Worm (Caenorhabditis elegans) whole organism, L3 larva: Measurements from ENCODE around the gene msp-113.
"Not testable (repeated sequence)": the region's sequence is repeated elsewhere in the genome, so short reads cannot be mapped to it uniquely, and the experiment has no call there.

Source experiments
- ZK546.5 ChIP-seq: sonication (generic microtip); optimal IDR thresholded peaks from 2 replicates; lab custom pipeline; 2017; ENCODE audit warnings: missing biosample characterization, missing genetic modification characterization
- aly-2 ChIP-seq: fragments of 150-350 bp; optimal IDR thresholded peaks from 2 replicates; lab custom pipeline; 2014; ENCODE audit warnings: missing biosample characterization, missing genetic modification characterization
- ama-1 ChIP-seq: fragments of 150-350 bp; optimal IDR thresholded peaks from 2 replicates; lab custom pipeline; 2018
- ceh-28 ChIP-seq: fragments of 150-350 bp; optimal IDR thresholded peaks from 2 replicates; lab custom pipeline; 2014; ENCODE audit warnings: missing biosample characterization, missing genetic modification reagents, missing genetic modification characterization
- ceh-9 ChIP-seq: sonication (generic microtip); optimal IDR thresholded peaks from 2 replicates; lab custom pipeline; 2018; ENCODE audit warnings: missing biosample characterization, missing genetic modification characterization
- daf-12 ChIP-seq: fragments of 150-350 bp; optimal IDR thresholded peaks from 2 replicates; lab custom pipeline; 2014; ENCODE audit warnings: missing biosample characterization, missing genetic modification reagents, missing genetic modification characterization
- egl-27 ChIP-seq: sonication (generic microtip); optimal IDR thresholded peaks from 4 replicates; lab custom pipeline; 2017; ENCODE audit warnings: missing biosample characterization, missing genetic modification reagents, missing genetic modification characterization
- egl-5 ChIP-seq: fragments of 150-350 bp; optimal IDR thresholded peaks from 2 replicates; lab custom pipeline; 2017; ENCODE audit warnings: missing biosample characterization, missing genetic modification reagents, missing genetic modification characterization, inconsistent platforms
- elt-1 ChIP-seq: fragments of 150-350 bp; optimal IDR thresholded peaks from 2 replicates; lab custom pipeline; 2014; ENCODE audit warnings: missing biosample characterization, missing genetic modification characterization
- elt-2 ChIP-seq: sonication (generic microtip); optimal IDR thresholded peaks from 2 replicates; lab custom pipeline; 2016; ENCODE audit warnings: missing genetic modification reagents, mild to moderate bottlenecking, missing genetic modification characterization, missing compliant biosample characterization
- elt-3 ChIP-seq, 3 experiments: fragments of 150-350 bp in 1 of 3; sonication (generic microtip) in 2 of 3; optimal IDR thresholded peaks; 2 replicates in 2 of 3; 4 replicates in 1 of 3; lab custom pipeline; 2014 to 2017; ENCODE audit warnings: missing biosample characterization in 3 of 3, missing genetic modification characterization in 3 of 3
- eor-1 ChIP-seq, 2 experiments: fragments of 150-350 bp; optimal IDR thresholded peaks; 2 replicates each; lab custom pipeline; 2014 to 2018; ENCODE audit warnings: missing biosample characterization in 2 of 2, missing genetic modification characterization in 2 of 2
- fkh-10 ChIP-seq: sonication (generic microtip); optimal IDR thresholded peaks from 2 replicates; lab custom pipeline; 2017; ENCODE audit warnings: missing biosample characterization, missing genetic modification reagents, missing genetic modification characterization
- fkh-2 ChIP-seq: fragments of 150-350 bp; optimal IDR thresholded peaks from 2 replicates; lab custom pipeline; 2014; ENCODE audit warnings: missing biosample characterization, missing genetic modification reagents, missing genetic modification characterization
- fos-1 ChIP-seq: fragments of 150-350 bp; optimal IDR thresholded peaks from 2 replicates; lab custom pipeline; 2014; ENCODE audit warnings: missing biosample characterization, missing genetic modification characterization
- jun-1 ChIP-seq: fragments of 150-350 bp; optimal IDR thresholded peaks from 2 replicates; lab custom pipeline; 2014; ENCODE audit warnings: missing biosample characterization, missing genetic modification reagents, missing genetic modification characterization
- mdl-1 ChIP-seq: fragments of 150-350 bp; optimal IDR thresholded peaks from 2 replicates; lab custom pipeline; 2014; ENCODE audit warnings: missing biosample characterization, missing genetic modification characterization
- mml-1 ChIP-seq: fragments of 150-350 bp; sonication (generic microtip); optimal IDR thresholded peaks from 3 replicates; lab custom pipeline; 2014; ENCODE audit warnings: missing biosample characterization, missing genetic modification characterization
- nhr-12 ChIP-seq: fragments of 150-350 bp; optimal IDR thresholded peaks from 2 replicates; lab custom pipeline; 2014; ENCODE audit warnings: missing biosample characterization, missing genetic modification characterization
- nhr-23 ChIP-seq: fragments of 150-350 bp; optimal IDR thresholded peaks from 2 replicates; lab custom pipeline; 2014; ENCODE audit warnings: missing biosample characterization, missing genetic modification reagents, missing genetic modification characterization
- nhr-43 ChIP-seq: sonication (generic microtip); optimal IDR thresholded peaks from 2 replicates; lab custom pipeline; 2016; ENCODE audit warnings: mild to moderate bottlenecking, missing genetic modification characterization, missing compliant biosample characterization; ENCODE audit not compliant: poor library complexity, severe bottlenecking
- nhr-77 ChIP-seq: fragments of 150-350 bp; optimal IDR thresholded peaks from 2 replicates; lab custom pipeline; 2014; ENCODE audit warnings: missing biosample characterization, missing genetic modification characterization
- pha-4 ChIP-seq: fragments of 150-350 bp; optimal IDR thresholded peaks from 2 replicates; lab custom pipeline; 2014; ENCODE audit warnings: missing biosample characterization, missing genetic modification reagents, missing genetic modification characterization
- pqm-1 ChIP-seq: fragments of 150-350 bp; optimal IDR thresholded peaks from 2 replicates; lab custom pipeline; 2017; ENCODE audit warnings: missing biosample characterization, missing genetic modification characterization, inconsistent platforms
- sea-2 ChIP-seq: fragments of 150-350 bp; sonication (generic microtip); optimal IDR thresholded peaks from 4 replicates; lab custom pipeline; 2014; ENCODE audit warnings: missing biosample characterization, missing genetic modification reagents, missing genetic modification characterization
- skn-1 ChIP-seq: fragments of 150-350 bp; optimal IDR thresholded peaks from 2 replicates; lab custom pipeline; 2014; ENCODE audit warnings: missing biosample characterization, missing genetic modification characterization
- snpc-4 ChIP-seq: fragments of 150-350 bp; optimal IDR thresholded peaks from 2 replicates; lab custom pipeline; 2014; ENCODE audit warnings: missing biosample characterization, missing genetic modification characterization
- tbx-2 ChIP-seq: sonication (generic microtip); optimal IDR thresholded peaks from 2 replicates; lab custom pipeline; 2016; ENCODE audit warnings: mild to moderate bottlenecking, missing genetic modification characterization, missing compliant biosample characterization
- unc-39 ChIP-seq: sonication (generic microtip); optimal IDR thresholded peaks from 4 replicates; lab custom pipeline; 2017; ENCODE audit warnings: missing biosample characterization, missing genetic modification characterization
- unc-62 ChIP-seq: fragments of 150-350 bp; sonication (generic microtip); optimal IDR thresholded peaks from 4 replicates; lab custom pipeline; 2014; ENCODE audit warnings: missing biosample characterization, missing genetic modification reagents, missing genetic modification characterization
- zag-1 ChIP-seq: fragments of 150-350 bp; optimal IDR thresholded peaks from 2 replicates; lab custom pipeline; 2014; ENCODE audit warnings: missing biosample characterization, missing genetic modification characterization
- ztf-4 ChIP-seq: fragments of 150-350 bp; optimal IDR thresholded peaks from 2 replicates; lab custom pipeline; 2014; ENCODE audit warnings: missing biosample characterization, missing genetic modification characterization

Gene msp-113

ce11 chrIV:5295240-5295639, 2.5 kb upstream of the msp-113 start, which contains the start of gene msp-51:
Gene msp-51 (minus strand): TSS chrIV:5295340.
- not testable (repeated sequence) for TF ChIP-seq nhr-77 (tag; lab: Kevin White, UChicago); elt-1; nhr-23

- no peak for TF ChIP-seq unc-39 (tag; lab: Kevin White, UChicago)
- TF ChIP-seq eor-1 (tag; optimal IDR thresholded peaks at IDR 0.05; lab: Kevin White, UChicago): no peak
- no peak for TF ChIP-seq egl-5
- TF ChIP-seq ceh-9 (tag; lab: Kevin White, UChicago): no peak
- no peak for TF ChIP-seq zag-1 (tag; lab: Kevin White, UChicago)
- TF ChIP-seq nhr-12 (tag; lab: Kevin White, UChicago): no peak
- TF ChIP-seq elt-3 (tag; optimal IDR thresholded peaks at IDR 0.05; lab: Kevin White, UChicago): no peak
- no peak for TF ChIP-seq pha-4 (tag; lab: Kevin White, UChicago)
- no peak for TF ChIP-seq ama-1 (lab: Kevin White, UChicago)
- no peak for TF ChIP-seq skn-1 (tag; lab: Kevin White, UChicago)
- TF ChIP-seq elt-1: no peak
- no peak for TF ChIP-seq aly-2
These were observed 5.3 kb downstream of the msp-113 start, which contains the start of gene ZK354.7 for ce11 chrIV:5303030-5303429. Gene ZK354.7 (minus strand): TSS chrIV:5303130.

DNA sequence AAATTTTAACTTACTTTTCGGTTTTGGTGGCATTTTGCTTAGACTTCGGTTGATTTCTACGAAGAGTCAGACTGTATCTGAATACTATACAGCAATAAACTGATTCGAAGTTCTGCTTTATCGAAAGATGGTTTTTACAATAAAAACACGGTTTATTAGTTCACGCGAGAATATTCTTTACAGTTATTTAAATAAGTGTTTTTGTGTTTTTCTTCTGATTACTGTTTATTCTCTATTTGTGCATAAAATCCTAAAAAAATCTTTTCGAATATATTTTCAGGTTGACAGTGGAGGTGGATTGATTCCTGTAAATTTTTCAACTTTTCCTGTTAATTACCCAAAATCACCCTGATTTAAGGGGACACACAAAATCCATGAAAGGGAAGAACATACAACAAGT, 8.3 kb downstream of the msp-113 start, which contains the start of gene ZK354.8:
Gene ZK354.8, minus strand, starts transcription at position 101 of the 400 bp plus-strand sequence.
- no peak for TF ChIP-seq eor-1 (tag; optimal IDR thresholded peaks at IDR 0.05; lab: Kevin White, UChicago)
- TF ChIP-seq ceh-28: no peak
- no peak for TF ChIP-seq aly-2
- no peak for TF ChIP-seq elt-2 (tag; lab: Kevin White, UChicago)
- TF ChIP-seq zag-1 (tag; lab: Kevin White, UChicago): no peak
- no peak for TF ChIP-seq mdl-1
- no peak for TF ChIP-seq mml-1 (tag; lab: Kevin White, UChicago)
- no peak for TF ChIP-seq ZK546.5
- no peak for TF ChIP-seq ztf-4 (tag; lab: Kevin White, UChicago)
- no peak for TF ChIP-seq unc-62 (GFP tag; lab: Kevin White, UChicago)
- no peak for TF ChIP-seq snpc-4
- TF ChIP-seq daf-12 (tag; lab: Kevin White, UChicago): no peak

- not testable (repeated sequence) for TF ChIP-seq ceh-9 (tag; lab: Kevin White, UChicago); nhr-43 (tag; lab: Kevin White, UChicago); ceh-28
- TF ChIP-seq, all 47 proteins: peak for 0; not testable (repeated sequence) for 47
These were observed 10.4 kb downstream of the msp-113 start, which contains the start of the genes ZK354.9 and msp-58 for ce11 chrIV:5308046-5308643. Gene ZK354.9 (minus strand): TSS chrIV:5308146. Gene msp-58 (plus strand): TSS chrIV:5308593.

DNA sequence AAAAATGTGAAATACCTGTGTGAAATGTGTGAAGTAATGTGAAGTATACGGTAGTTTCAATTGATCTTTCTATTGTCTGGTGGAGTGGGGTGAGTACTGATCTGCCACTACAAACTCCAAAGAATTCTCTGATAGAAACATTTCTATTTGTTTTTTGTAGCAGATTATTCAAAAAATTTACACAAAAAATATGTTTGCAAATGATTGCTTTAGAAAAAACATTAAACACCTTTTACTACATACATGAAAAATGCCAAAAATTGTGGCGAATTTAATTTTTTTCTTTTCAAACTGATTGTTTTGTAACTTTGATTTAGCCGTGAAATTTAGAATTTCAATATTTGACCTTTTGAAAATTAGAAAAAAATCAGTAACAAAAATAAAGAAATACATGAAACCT, 12.0 kb downstream of the msp-113 start, which contains the start of gene ZK354.3:
Gene ZK354.3, plus strand, starts transcription at position 301 of the 400 bp plus-strand sequence.
- TF ChIP-seq tbx-2 (tag; lab: Kevin White, UChicago) (no peak), jun-1 (tag; lab: Kevin White, UChicago) (no peak), sea-2 (no peak), unc-62 (GFP tag; lab: Kevin White, UChicago) (no peak), elt-3 (tag; optimal IDR thresholded peaks at IDR 0.05; lab: Kevin White, UChicago) (no peak), nhr-43 (tag; lab: Kevin White, UChicago) (no peak), snpc-4 (no peak), fos-1 (tag; lab: Kevin White, UChicago) (no peak), fkh-2 (no peak), egl-27 (no peak), pqm-1 (tag; lab: Kevin White, UChicago) (no peak), ZK546.5 (no peak), pha-4 (tag; lab: Kevin White, UChicago) (no peak), fkh-10 (no peak), zag-1 (tag; lab: Kevin White, UChicago) (no peak)
